Worm (Caenorhabditis elegans) whole organism, young adult: ENCODE results near the gene gnrr-3.

Experiments
- B0261.1 ChIP-seq: sonication (generic microtip); optimal IDR thresholded peaks from 2 replicates; lab custom pipeline; 2016; ENCODE audit warnings: mild to moderate bottlenecking, missing genetic modification characterization, moderate library complexity, missing compliant biosample characterization
- C06A6.2 ChIP-seq: fragments of 200-800 bp; sonication (Bioruptor generic); conservative IDR thresholded peaks from 2 replicates; pipeline ENCODE4 v1.3.6; 2022; ENCODE audit warnings: missing genetic modification characterization, missing compliant biosample characterization
- C17E4.6 ChIP-seq: fragments of 200-800 bp; sonication (Bioruptor generic); IDR thresholded peaks from 2 replicates; pipeline ENCODE4 v1.3.6; 2022; ENCODE audit warnings: missing genetic modification reagents, missing genetic modification characterization, missing compliant biosample characterization
- D2030.7 ChIP-seq: fragments of 200-800 bp; sonication (Bioruptor generic); IDR thresholded peaks from 2 replicates; pipeline ENCODE4 v1.3.6; 2022; ENCODE audit warnings: missing genetic modification reagents, missing genetic modification characterization, missing compliant biosample characterization
- K12H6.12 ChIP-seq: fragments of 200-800 bp; sonication (Bioruptor generic); optimal IDR thresholded peaks from 2 replicates; lab custom pipeline; 2018; ENCODE audit warnings: mild to moderate bottlenecking, missing genetic modification characterization, missing compliant biosample characterization
- T26A5.8 ChIP-seq: sonication (generic microtip); optimal IDR thresholded peaks from 2 replicates; lab custom pipeline; 2016; ENCODE audit warnings: missing genetic modification characterization, missing compliant biosample characterization
- Y53G8AR.9 ChIP-seq: fragments of 200-800 bp; sonication (Bioruptor generic); conservative IDR thresholded peaks from 2 replicates; pipeline ENCODE4 v1.3.6; 2022; ENCODE audit warnings: missing genetic modification reagents, missing genetic modification characterization, missing compliant biosample characterization
- Y56A3A.18 ChIP-seq: fragments of 200-800 bp; sonication (Bioruptor generic); IDR thresholded peaks from 2 replicates; pipeline ENCODE4 v1.3.6; 2022; ENCODE audit warnings: missing genetic modification reagents, missing genetic modification characterization, missing compliant biosample characterization
- ZK185.1 ChIP-seq: sonication (generic microtip); optimal IDR thresholded peaks from 2 replicates; lab custom pipeline; 2016; ENCODE audit warnings: mild to moderate bottlenecking, missing genetic modification characterization, missing compliant biosample characterization; ENCODE audit not compliant: poor library complexity, severe bottlenecking
- atf-7 ChIP-seq: sonication (generic microtip); optimal IDR thresholded peaks from 2 replicates; lab custom pipeline; 2017; ENCODE audit warnings: mild to moderate bottlenecking, missing genetic modification characterization, missing compliant biosample characterization
- attf-5 ChIP-seq: fragments of 200-800 bp; sonication (Bioruptor generic); optimal IDR thresholded peaks from 2 replicates; lab custom pipeline; 2018; ENCODE audit warnings: mild to moderate bottlenecking, missing genetic modification characterization, missing compliant biosample characterization
- dox-1 ChIP-seq: fragments of 200-800 bp; sonication (Bioruptor generic); IDR thresholded peaks from 2 replicates; pipeline ENCODE4 v1.3.6; 2022; ENCODE audit warnings: missing genetic modification reagents, missing genetic modification characterization, missing compliant biosample characterization
- dpl-1 ChIP-seq: fragments of 150-350 bp; optimal IDR thresholded peaks from 2 replicates; lab custom pipeline; 2014; ENCODE audit warnings: missing biosample characterization, missing genetic modification reagents, missing genetic modification characterization
- efl-1 ChIP-seq: fragments of 150-350 bp; optimal IDR thresholded peaks from 2 replicates; lab custom pipeline; 2014; ENCODE audit warnings: missing biosample characterization, missing genetic modification reagents, missing genetic modification characterization
- egl-18 ChIP-seq: fragments of 200-800 bp; sonication (Bioruptor generic); IDR thresholded peaks from 2 replicates; pipeline ENCODE4 v1.3.6; 2022; ENCODE audit warnings: missing genetic modification reagents, missing genetic modification characterization, missing compliant biosample characterization
- gei-17 ChIP-seq: fragments of 200-800 bp; sonication (Bioruptor generic); optimal IDR thresholded peaks from 2 replicates; lab custom pipeline; 2018; ENCODE audit warnings: mild to moderate bottlenecking, missing genetic modification characterization, missing compliant biosample characterization
- hsf-1 ChIP-seq: fragments of 200-800 bp; sonication (Bioruptor generic); IDR thresholded peaks from 2 replicates; pipeline ENCODE4 v1.3.6; 2022; ENCODE audit warnings: missing genetic modification reagents, missing genetic modification characterization, missing compliant biosample characterization
- let-607 ChIP-seq, 2 experiments: fragments of 200-800 bp in 1 of 2; sonication (Bioruptor generic) in 1 of 2; sonication (generic microtip) in 1 of 2; optimal IDR thresholded peaks; 2 replicates each; lab custom pipeline; 2016 to 2018; ENCODE audit warnings: mild to moderate bottlenecking in 2 of 2, missing compliant biosample characterization in 2 of 2, missing genetic modification characterization in 2 of 2, moderate library complexity in 2 of 2, missing genotype in 1 of 2
- lin-26 ChIP-seq: fragments of 200-800 bp; sonication (Bioruptor generic); IDR thresholded peaks from 2 replicates; pipeline ENCODE4 v1.3.6; 2022; ENCODE audit warnings: missing genetic modification reagents, missing genetic modification characterization, missing compliant biosample characterization
- lsy-27 ChIP-seq: sonication (generic microtip); optimal IDR thresholded peaks from 2 replicates; lab custom pipeline; 2017; ENCODE audit warnings: missing genetic modification characterization, mild to moderate bottlenecking, missing compliant biosample characterization, antibody characterized with exemption, missing genotype, borderline replicate concordance; ENCODE audit not compliant: insufficient read depth
- madf-10 ChIP-seq: sonication (generic microtip); optimal IDR thresholded peaks from 2 replicates; lab custom pipeline; 2016; ENCODE audit warnings: mild to moderate bottlenecking, missing genetic modification characterization, missing compliant biosample characterization
- mel-28 ChIP-seq: sonication (generic microtip); optimal IDR thresholded peaks from 2 replicates; lab custom pipeline; 2016; ENCODE audit warnings: borderline replicate concordance, mild to moderate bottlenecking, missing genetic modification characterization, missing compliant biosample characterization
- nfya-1 ChIP-seq: sonication (generic microtip); optimal IDR thresholded peaks from 2 replicates; lab custom pipeline; 2017; ENCODE audit warnings: antibody characterized with exemption, missing compliant biosample characterization, missing genetic modification characterization, borderline replicate concordance; ENCODE audit not compliant: insufficient read depth
- nhr-80 ChIP-seq: sonication (generic microtip); optimal IDR thresholded peaks from 2 replicates; lab custom pipeline; 2016; ENCODE audit warnings: missing genetic modification characterization, missing compliant biosample characterization
- nhr-90 ChIP-seq: sonication (generic microtip); optimal IDR thresholded peaks from 2 replicates; lab custom pipeline; 2016; ENCODE audit warnings: missing genotype, mild to moderate bottlenecking, missing genetic modification characterization, missing compliant biosample characterization
- rcor-1 ChIP-seq: fragments of 200-800 bp; sonication (Bioruptor generic); IDR thresholded peaks from 2 replicates; pipeline ENCODE4 v1.3.6; 2022; ENCODE audit warnings: missing genetic modification reagents, missing genetic modification characterization, missing compliant biosample characterization
- snpc-1.3 ChIP-seq: sonication (generic microtip); optimal IDR thresholded peaks from 2 replicates; lab custom pipeline; 2017; ENCODE audit warnings: missing genetic modification characterization, mild to moderate bottlenecking, missing compliant biosample characterization, antibody characterized with exemption, moderate library complexity, missing genotype, missing genetic modification reagents; ENCODE audit not compliant: insufficient read depth
- snpc-3.4 ChIP-seq: sonication (generic microtip); optimal IDR thresholded peaks from 2 replicates; lab custom pipeline; 2017; ENCODE audit warnings: missing genetic modification characterization, mild to moderate bottlenecking, missing compliant biosample characterization, antibody characterized with exemption, moderate library complexity, missing genotype, missing genetic modification reagents
- snpc-4 ChIP-seq, 5 experiments: fragments of 150-350 bp in 1 of 5; sonication (generic microtip) in 4 of 5; optimal IDR thresholded peaks; 2 replicates each; lab custom pipeline; 2014 to 2018; ENCODE audit warnings: missing genetic modification characterization in 5 of 5, missing biosample characterization in 3 of 5, antibody characterized with exemption in 2 of 5, mild to moderate bottlenecking in 2 of 5, missing compliant biosample characterization in 2 of 5, missing genotype in 2 of 5, moderate library complexity in 2 of 5, missing genetic modification reagents in 1 of 5
- somi-1 ChIP-seq: fragments of 200-800 bp; sonication (Bioruptor generic); optimal IDR thresholded peaks from 2 replicates; lab custom pipeline; 2018; ENCODE audit warnings: mild to moderate bottlenecking, missing genetic modification characterization, missing compliant biosample characterization
- tbx-9 ChIP-seq: sonication (generic microtip); optimal IDR thresholded peaks from 2 replicates; lab custom pipeline; 2016; ENCODE audit warnings: borderline replicate concordance, missing genetic modification characterization, inconsistent platforms, missing compliant biosample characterization
- unc-130 ChIP-seq: sonication (generic microtip); optimal IDR thresholded peaks from 2 replicates; lab custom pipeline; 2016; ENCODE audit warnings: missing genetic modification reagents, missing genetic modification characterization, missing compliant biosample characterization
- ztf-26 ChIP-seq: sonication (generic microtip); optimal IDR thresholded peaks from 2 replicates; lab custom pipeline; 2017; ENCODE audit warnings: missing genetic modification characterization, missing compliant biosample characterization
- ztf-28 ChIP-seq: fragments of 200-800 bp; sonication (Bioruptor generic); IDR thresholded peaks from 2 replicates; pipeline ENCODE4 v1.3.6; 2022; ENCODE audit warnings: missing genetic modification reagents, missing genetic modification characterization, missing compliant biosample characterization

gnrr-3 gene

ce11 chrX:10044473-10044872 is 4.8 kb upstream of the gnrr-3 start:
- TF ChIP-seq gei-17 (GFP tag; lab: Kevin White, UChicago) (no peak), hsf-1 (GFP tag; lab: Robert Waterston, UW) (no peak), lsy-27 (no peak), ZK185.1 (tag; lab: Kevin White, UChicago) (no peak), T26A5.8 (tag; lab: Kevin White, UChicago) (no peak), egl-18 (no peak), somi-1 (no peak), B0261.1 (no peak), lin-26 (no peak), mel-28 (tag; lab: Kevin White, UChicago) (no peak), Y56A3A.18 (GFP tag; lab: Robert Waterston, UW) (no peak), K12H6.12 (tag; lab: Kevin White, UChicago) (no peak), ztf-28 (no peak), unc-130 (GFP tag; lab: Kevin White, UChicago) (no peak), nfya-1 (tag; lab: Kevin White, UChicago) (no peak)

ce11 chrX:10047325-10047724 is 1.9 kb upstream of the gnrr-3 start, which contains the start of gene ZC374.2:
Gene ZC374.2, minus strand, starts transcription at chrX:10047425.
- TF ChIP-seq attf-5 (no peak), Y53G8AR.9 (no peak), snpc-3.4 (tag; lab: Kevin White, UChicago) (no peak), D2030.7 (no peak), snpc-1.3 (tag; lab: Kevin White, UChicago) (no peak), snpc-4 (GFP tag; optimal IDR thresholded peaks at IDR 0.05; lab: Kevin White, UChicago) (no peak), snpc-4 (tag; optimal IDR thresholded peaks at IDR 0.05; lab: Kevin White, UChicago) (no peak)

ce11 chrX:10051625-10052024 is 2.4 kb downstream of the gnrr-3 start:
- TF ChIP-seq dpl-1 (GFP tag; lab: Kevin White, UChicago), result no peak
- peak; percentile 58 for TF ChIP-seq somi-1
- 0 out of 2 replicates have a peak, but pooled peaks have one; percentile 18 for TF ChIP-seq dox-1 (GFP tag; lab: Robert Waterston, UW)
- peak; percentile 44 for TF ChIP-seq ztf-26 (tag; lab: Kevin White, UChicago)
- peak; percentile 76 for TF ChIP-seq nhr-80 (tag; lab: Kevin White, UChicago)
- TF ChIP-seq let-607 (tag; optimal IDR thresholded peaks at IDR 0.05; lab: Kevin White, UChicago), result peak in 1 of 2 experiments; percentile 37
- no peak for TF ChIP-seq nfya-1 (tag; lab: Kevin White, UChicago)
- TF ChIP-seq rcor-1, result no peak
- peak; percentile 5 for TF ChIP-seq madf-10 (tag; lab: Kevin White, UChicago)
- TF ChIP-seq C06A6.2 (GFP tag; lab: Robert Waterston, UW), result peak; percentile 44; the same call in 1 of the 2 replicates
- peak; percentile 61 for TF ChIP-seq atf-7 (tag; lab: Kevin White, UChicago)
- TF ChIP-seq, all 124 proteins: peak for 8

- no peak for TF ChIP-seq C17E4.6 (GFP tag; lab: Robert Waterston, UW)
- TF ChIP-seq tbx-9 (tag; lab: Kevin White, UChicago), result no peak
- no peak for TF ChIP-seq lsy-27
- peak; percentile 9 for TF ChIP-seq nhr-80 (tag; lab: Kevin White, UChicago)
- no peak for TF ChIP-seq efl-1 (GFP tag; lab: Kevin White, UChicago)
- TF ChIP-seq nhr-90 (tag; lab: Kevin White, UChicago), result no peak
These were observed 4.6 kb downstream of the gnrr-3 start, which contains the start of gene cbs-1 for ce11 chrX:10053742-10054409. Gene cbs-1, plus strand, starts transcription at chrX:10054275.
